Worm (Caenorhabditis elegans) whole organism, late embryonic: Measurements from ENCODE around the gene Y46G5A.7.

Source experiments
- C38D4.7 ChIP-seq: fragments of 200-800 bp; sonication (Bioruptor generic); optimal IDR thresholded peaks from 2 replicates; lab custom pipeline; 2018; ENCODE audit warnings: mild to moderate bottlenecking, missing genetic modification characterization, moderate library complexity, missing compliant biosample characterization
- F13H6.1 ChIP-seq: sonication (generic microtip); optimal IDR thresholded peaks from 2 replicates; lab custom pipeline; 2016; ENCODE audit warnings: missing genetic modification characterization, missing compliant biosample characterization
- K02D7.2 ChIP-seq: sonication (generic microtip); optimal IDR thresholded peaks from 2 replicates; lab custom pipeline; 2017; ENCODE audit warnings: mild to moderate bottlenecking, missing genetic modification characterization, missing compliant biosample characterization
- Y22D7AL.16 ChIP-seq: sonication (generic microtip); optimal IDR thresholded peaks from 2 replicates; lab custom pipeline; 2016; ENCODE audit warnings: missing genetic modification characterization, missing compliant biosample characterization
- ahr-1 ChIP-seq: sonication (generic microtip); optimal IDR thresholded peaks from 2 replicates; lab custom pipeline; 2016; ENCODE audit warnings: missing genetic modification characterization, missing compliant biosample characterization
- ama-1 ChIP-seq: fragments of 150-350 bp; optimal IDR thresholded peaks from 2 replicates; lab custom pipeline; 2014
- ceh-14 ChIP-seq: sonication (generic microtip); optimal IDR thresholded peaks from 2 replicates; lab custom pipeline; 2016; ENCODE audit warnings: missing genotype, missing genetic modification characterization, missing compliant biosample characterization
- ceh-19 ChIP-seq: fragments of 200-800 bp; sonication (Bioruptor generic); optimal IDR thresholded peaks from 2 replicates; lab custom pipeline; 2018; ENCODE audit warnings: mild to moderate bottlenecking, missing genetic modification characterization, missing compliant biosample characterization
- ceh-22 ChIP-seq: sonication (generic microtip); optimal IDR thresholded peaks from 2 replicates; lab custom pipeline; 2017; ENCODE audit warnings: missing biosample characterization, missing genetic modification characterization
- ceh-24 ChIP-seq: sonication (generic microtip); optimal IDR thresholded peaks from 2 replicates; lab custom pipeline; 2016; ENCODE audit warnings: mild to moderate bottlenecking, missing genetic modification characterization, missing compliant biosample characterization
- ceh-31 ChIP-seq: sonication (generic microtip); optimal IDR thresholded peaks from 2 replicates; lab custom pipeline; 2016; ENCODE audit warnings: missing genetic modification characterization, missing compliant biosample characterization
- ceh-45 ChIP-seq: fragments of 200-800 bp; sonication (Bioruptor generic); IDR thresholded peaks from 2 replicates; pipeline ENCODE4 v1.3.6; 2022; ENCODE audit warnings: missing genetic modification reagents, missing genetic modification characterization, missing compliant biosample characterization
- ceh-48 ChIP-seq: sonication (generic microtip); optimal IDR thresholded peaks from 2 replicates; lab custom pipeline; 2016; ENCODE audit warnings: missing genetic modification characterization, inconsistent platforms, missing compliant biosample characterization
- che-1 ChIP-seq: sonication (generic microtip); optimal IDR thresholded peaks from 2 replicates; lab custom pipeline; 2016; ENCODE audit warnings: mild to moderate bottlenecking, missing genetic modification characterization, missing compliant biosample characterization
- dmd-4 ChIP-seq: sonication (generic microtip); optimal IDR thresholded peaks from 2 replicates; lab custom pipeline; 2016; ENCODE audit warnings: borderline replicate concordance, missing genetic modification characterization, missing compliant biosample characterization
- dve-1 ChIP-seq: sonication (generic microtip); optimal IDR thresholded peaks from 2 replicates; lab custom pipeline; 2017; ENCODE audit warnings: antibody characterized with exemption, mild to moderate bottlenecking, missing genetic modification characterization, missing compliant biosample characterization
- elt-2 ChIP-seq: sonication (generic microtip); optimal IDR thresholded peaks from 2 replicates; lab custom pipeline; 2016; ENCODE audit warnings: missing genetic modification reagents, missing genetic modification characterization, missing compliant biosample characterization
- elt-4 ChIP-seq: sonication (generic microtip); optimal IDR thresholded peaks from 2 replicates; lab custom pipeline; 2016; ENCODE audit warnings: missing genetic modification characterization, missing compliant biosample characterization
- ets-4 ChIP-seq: sonication (generic microtip); optimal IDR thresholded peaks from 2 replicates; lab custom pipeline; 2016; ENCODE audit warnings: missing genetic modification characterization, missing compliant biosample characterization
- fax-1 ChIP-seq: sonication (generic microtip); optimal IDR thresholded peaks from 2 replicates; lab custom pipeline; 2016; ENCODE audit warnings: missing genotype, missing genetic modification characterization, missing compliant biosample characterization
- fkh-10 ChIP-seq: fragments of 150-350 bp; optimal IDR thresholded peaks from 2 replicates; lab custom pipeline; 2014; ENCODE audit warnings: missing biosample characterization, missing genetic modification reagents, missing genetic modification characterization
- fkh-6 ChIP-seq: sonication (generic microtip); optimal IDR thresholded peaks from 2 replicates; lab custom pipeline; 2016; ENCODE audit warnings: missing genetic modification characterization, missing compliant biosample characterization
- gmeb-2 ChIP-seq: sonication (generic microtip); optimal IDR thresholded peaks from 2 replicates; lab custom pipeline; 2016; ENCODE audit warnings: missing genetic modification characterization, inconsistent platforms, missing compliant biosample characterization
- hlh-15 ChIP-seq: sonication (generic microtip); optimal IDR thresholded peaks from 2 replicates; lab custom pipeline; 2016; ENCODE audit warnings: missing genetic modification characterization, missing compliant biosample characterization
- hlh-30 ChIP-seq: sonication (generic microtip); optimal IDR thresholded peaks from 2 replicates; lab custom pipeline; 2017; ENCODE audit warnings: antibody characterized with exemption, missing genetic modification characterization, missing compliant biosample characterization; ENCODE audit not compliant: insufficient read depth
- hlh-6 ChIP-seq: sonication (generic microtip); optimal IDR thresholded peaks from 2 replicates; lab custom pipeline; 2016; ENCODE audit warnings: missing genotype, missing genetic modification characterization, missing compliant biosample characterization
- lim-6 ChIP-seq: sonication (generic microtip); optimal IDR thresholded peaks from 2 replicates; lab custom pipeline; 2016; ENCODE audit warnings: missing genetic modification characterization, missing compliant biosample characterization
- lin-11 ChIP-seq: fragments of 200-800 bp; sonication (Bioruptor generic); optimal IDR thresholded peaks from 2 replicates; lab custom pipeline; 2018; ENCODE audit warnings: mild to moderate bottlenecking, missing genetic modification characterization, missing compliant biosample characterization
- mec-3 ChIP-seq: sonication (generic microtip); optimal IDR thresholded peaks from 2 replicates; lab custom pipeline; 2016; ENCODE audit warnings: borderline replicate concordance, missing genetic modification characterization, missing compliant biosample characterization
- nfya-1 ChIP-seq: sonication (generic microtip); optimal IDR thresholded peaks from 2 replicates; lab custom pipeline; 2017; ENCODE audit warnings: missing genetic modification characterization, mild to moderate bottlenecking, missing compliant biosample characterization, antibody characterized with exemption, moderate library complexity
- nhr-11 ChIP-seq: fragments of 150-350 bp; optimal IDR thresholded peaks from 2 replicates; lab custom pipeline; 2014; ENCODE audit warnings: missing biosample characterization, missing genetic modification characterization
- nhr-232 ChIP-seq: sonication (generic microtip); optimal IDR thresholded peaks from 2 replicates; lab custom pipeline; 2016; ENCODE audit warnings: missing genetic modification characterization, missing compliant biosample characterization
- pat-9 ChIP-seq: fragments of 200-800 bp; sonication (Bioruptor generic); optimal IDR thresholded peaks from 2 replicates; lab custom pipeline; 2018; ENCODE audit warnings: mild to moderate bottlenecking, missing genetic modification characterization, moderate library complexity, missing compliant biosample characterization
- pha-4 ChIP-seq: fragments of 150-350 bp; optimal IDR thresholded peaks from 2 replicates; lab custom pipeline; 2018; ENCODE audit warnings: missing biosample characterization, missing genetic modification reagents, missing genetic modification characterization
- ref-2 ChIP-seq: sonication (generic microtip); optimal IDR thresholded peaks from 2 replicates; lab custom pipeline; 2016; ENCODE audit warnings: missing genetic modification characterization, missing compliant biosample characterization
- rnt-1 ChIP-seq: sonication (generic microtip); optimal IDR thresholded peaks from 2 replicates; lab custom pipeline; 2016; ENCODE audit warnings: missing genetic modification characterization, missing compliant biosample characterization
- sdc-2 ChIP-seq: sonication (generic microtip); optimal IDR thresholded peaks from 2 replicates; lab custom pipeline; 2016; ENCODE audit warnings: missing genotype, missing genetic modification characterization, missing compliant biosample characterization
- sox-2 ChIP-seq: fragments of 200-800 bp; sonication (Bioruptor generic); IDR thresholded peaks from 2 replicates; pipeline ENCODE4 v1.3.6; 2022; ENCODE audit warnings: missing genetic modification reagents, missing genetic modification characterization, missing compliant biosample characterization
- sox-4 ChIP-seq: sonication (generic microtip); optimal IDR thresholded peaks from 2 replicates; lab custom pipeline; 2017; ENCODE audit warnings: mild to moderate bottlenecking, missing genetic modification characterization, inconsistent platforms, missing compliant biosample characterization
- tbx-2 ChIP-seq: sonication (generic microtip); optimal IDR thresholded peaks from 2 replicates; lab custom pipeline; 2016; ENCODE audit warnings: missing genetic modification characterization, missing compliant biosample characterization
- tbx-7 ChIP-seq: sonication (generic microtip); optimal IDR thresholded peaks from 2 replicates; lab custom pipeline; 2016; ENCODE audit warnings: missing genotype, missing genetic modification characterization, missing compliant biosample characterization
- ttx-3 ChIP-seq: sonication (generic microtip); optimal IDR thresholded peaks from 2 replicates; lab custom pipeline; 2016; ENCODE audit warnings: missing genetic modification reagents, missing genetic modification characterization, missing compliant biosample characterization
- unc-42 ChIP-seq: sonication (generic microtip); optimal IDR thresholded peaks from 2 replicates; lab custom pipeline; 2016; ENCODE audit warnings: missing genotype, missing genetic modification characterization, missing compliant biosample characterization
- zip-5 ChIP-seq: sonication (generic microtip); optimal IDR thresholded peaks from 2 replicates; lab custom pipeline; 2016; ENCODE audit warnings: missing genetic modification characterization, missing compliant biosample characterization

The Y46G5A.7 gene

DNA sequence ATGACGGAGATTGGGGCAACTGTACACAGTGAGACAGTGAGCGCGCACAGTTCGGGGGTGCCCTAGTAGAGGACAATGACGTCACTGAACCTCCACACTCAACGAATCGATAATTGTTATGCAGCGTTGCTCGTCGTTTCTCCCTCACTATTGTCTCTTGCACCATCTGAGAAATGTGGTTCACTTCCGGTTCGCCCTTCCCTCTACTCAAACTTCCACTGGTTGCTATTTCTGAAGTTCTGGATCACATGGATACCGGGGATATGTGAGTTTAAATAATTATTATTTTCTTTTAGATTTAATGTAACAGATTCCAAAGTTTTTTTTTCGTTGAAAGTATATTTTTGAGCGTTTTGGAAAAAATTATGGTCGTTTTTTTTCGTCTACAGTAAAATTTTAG lies at the start of gene Y46G5A.7, which contains the start of gene Y46G5A.8:
TSS of gene Y46G5A.7 (minus strand) at position 153 of the 400 bp plus-strand sequence.
TSS of gene Y46G5A.8 (plus strand) at position 159 of the 400 bp plus-strand sequence.
- TF ChIP-seq ahr-1 (tag; lab: Kevin White, UChicago), result no peak

DNA sequence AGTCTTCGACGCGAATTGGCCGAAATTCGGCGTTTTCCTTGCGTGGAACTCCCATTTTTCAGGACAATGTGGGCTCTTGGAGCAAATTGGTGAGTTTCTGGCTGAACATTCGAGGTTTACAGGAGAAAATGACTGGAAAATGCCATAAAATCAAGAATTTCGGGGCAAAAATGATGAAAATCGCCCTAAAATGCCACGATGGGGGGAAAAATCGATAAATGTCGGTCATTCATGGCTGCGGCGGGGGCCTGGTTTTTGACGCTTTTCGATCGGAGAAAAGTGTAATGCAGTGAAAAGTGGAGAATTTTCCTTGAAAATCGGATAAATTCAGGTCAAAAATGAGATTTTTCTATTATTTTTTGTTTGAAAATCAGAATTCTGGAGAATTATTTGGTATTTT lies 49.0 kb upstream of the Y46G5A.7 start, which contains the start of the genes Y46G5A.18 and Y46G5A.47:
TSS of gene Y46G5A.18 (minus strand) at position 101 of the 400 bp plus-strand sequence.
TSS of gene Y46G5A.47 (minus strand) at position 146 of the 400 bp plus-strand sequence.
- TF ChIP-seq ceh-48 (tag; lab: Kevin White, UChicago), result peak; percentile 64
- TF ChIP-seq sox-2, result no peak
- no peak for TF ChIP-seq ahr-1 (tag; lab: Kevin White, UChicago)

DNA sequence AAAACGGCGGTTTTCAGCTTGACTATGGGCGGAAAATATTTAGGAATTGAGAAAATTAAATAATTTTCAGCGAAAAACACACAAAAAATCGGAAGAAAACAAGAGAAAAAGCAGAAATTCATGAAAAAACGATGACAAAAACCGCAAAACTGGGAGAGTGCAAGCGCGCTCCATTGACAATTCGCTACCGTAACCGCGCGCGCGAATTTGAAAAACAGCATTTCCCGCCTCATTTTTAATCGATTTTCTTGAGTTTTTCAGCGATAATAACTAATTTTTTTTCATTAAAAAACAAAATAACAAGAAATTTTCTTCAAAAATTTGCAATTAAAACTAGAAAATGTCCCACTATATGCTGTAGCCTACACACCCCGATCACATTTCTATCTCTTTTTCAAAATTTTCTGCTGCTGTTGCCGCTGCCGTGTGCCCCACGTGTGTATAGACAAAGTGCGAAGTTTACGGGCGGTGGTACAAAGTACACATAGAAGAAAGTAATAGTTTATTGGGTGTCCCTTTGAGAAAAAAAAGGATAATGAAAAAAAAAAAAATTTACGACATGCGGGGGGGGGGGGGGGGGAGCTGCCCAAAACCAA lies 43.9 kb upstream of the Y46G5A.7 start:
- TF ChIP-seq dve-1 (tag; lab: Kevin White, UChicago) (no peak), nfya-1 (tag; lab: Kevin White, UChicago) (peak; percentile 2), rnt-1 (peak; percentile 24)

DNA sequence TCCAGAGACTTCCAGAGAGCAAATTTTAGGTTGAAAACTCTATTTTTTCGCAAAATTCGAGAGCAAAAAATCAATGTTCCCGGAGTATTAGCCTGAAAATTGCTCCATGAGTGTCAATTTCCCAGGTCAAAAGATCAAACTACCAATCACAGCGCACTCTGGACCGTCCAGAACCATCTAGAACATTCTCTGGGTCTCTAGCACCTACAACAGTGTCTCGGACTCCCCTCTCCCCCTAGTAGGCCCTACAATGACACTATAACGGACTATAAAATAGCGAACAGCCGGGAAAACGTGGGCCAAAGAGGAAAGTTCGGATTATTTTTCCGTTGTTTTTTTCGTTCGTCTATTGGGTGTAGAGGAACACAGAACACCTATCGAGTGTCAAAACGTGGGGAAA lies 43.2 kb upstream of the Y46G5A.7 start:
- no peak for TF ChIP-seq ahr-1 (tag; lab: Kevin White, UChicago)
- no peak for TF ChIP-seq sox-4 (tag; lab: Kevin White, UChicago)
- TF ChIP-seq nhr-232 (tag; lab: Kevin White, UChicago), result no peak
- TF ChIP-seq fkh-10 (GFP tag; lab: Kevin White, UChicago), result no peak
- TF ChIP-seq ets-4 (tag; lab: Kevin White, UChicago), result no peak
- no peak for TF ChIP-seq fkh-6 (tag; lab: Kevin White, UChicago)
- no peak for TF ChIP-seq K02D7.2 (tag; lab: Kevin White, UChicago)

DNA sequence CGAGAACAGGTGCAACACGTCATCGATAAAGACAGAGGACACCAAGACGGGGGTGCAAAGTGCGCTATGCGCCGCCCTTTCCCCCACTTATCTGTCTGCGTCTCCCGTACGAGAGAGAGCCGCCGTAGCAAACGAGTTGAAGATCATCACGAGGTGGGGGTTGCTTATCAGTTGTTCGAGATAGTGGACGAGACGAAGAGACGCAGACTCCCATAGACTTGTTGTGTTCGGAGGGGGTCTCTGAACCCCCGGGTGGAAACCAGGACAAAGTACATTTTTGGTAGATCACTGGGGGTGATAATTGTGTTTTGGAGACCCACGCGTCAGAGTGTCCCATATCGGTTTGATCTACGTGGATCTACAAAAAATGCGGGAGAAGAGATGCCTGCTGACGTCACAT lies 42.7 kb upstream of the Y46G5A.7 start:
- TF ChIP-seq hlh-6 (peak; percentile 77), hlh-15 (no peak), fkh-10 (GFP tag; lab: Kevin White, UChicago) (no peak), che-1 (tag; lab: Kevin White, UChicago) (no peak), ttx-3 (tag; lab: Kevin White, UChicago) (no peak), unc-42 (tag; lab: Kevin White, UChicago) (no peak), ama-1 (lab: Kevin White, UChicago) (no peak), elt-2 (tag; lab: Kevin White, UChicago) (peak; percentile 72), gmeb-2 (tag; lab: Kevin White, UChicago) (no peak), Y22D7AL.16 (tag; lab: Kevin White, UChicago) (no peak), elt-4 (tag; lab: Kevin White, UChicago) (no peak), fax-1 (tag; lab: Kevin White, UChicago) (no peak), ceh-19 (no peak), ceh-22 (tag; lab: Kevin White, UChicago) (no peak), lin-11 (tag; lab: Kevin White, UChicago) (no peak), nhr-232 (tag; lab: Kevin White, UChicago) (no peak), lim-6 (tag; lab: Kevin White, UChicago) (no peak), rnt-1 (peak; percentile 55), mec-3 (tag; lab: Kevin White, UChicago) (no peak), ceh-31 (peak; percentile 40), F13H6.1 (tag; lab: Kevin White, UChicago) (no peak), nhr-11 (tag; lab: Kevin White, UChicago) (no peak), tbx-2 (tag; lab: Kevin White, UChicago) (peak; percentile 71), ceh-45 (GFP tag; lab: Robert Waterston, UW) (no peak), pha-4 (tag; lab: Kevin White, UChicago) (no peak), hlh-30 (tag; lab: Kevin White, UChicago) (peak; percentile 90), K02D7.2 (tag; lab: Kevin White, UChicago) (no peak), dmd-4 (no peak), sdc-2 (tag; lab: Kevin White, UChicago) (no peak), pat-9 (tag; lab: Kevin White, UChicago) (no peak), ceh-14 (peak; percentile 21), ceh-24 (tag; lab: Kevin White, UChicago) (no peak), C38D4.7 (no peak), tbx-7 (tag; lab: Kevin White, UChicago) (no peak), zip-5 (no peak), ref-2 (tag; lab: Kevin White, UChicago) (peak; percentile 63)
